Worm (Caenorhabditis elegans): ENCODE data around the gene T03E6.8.

DNA sequence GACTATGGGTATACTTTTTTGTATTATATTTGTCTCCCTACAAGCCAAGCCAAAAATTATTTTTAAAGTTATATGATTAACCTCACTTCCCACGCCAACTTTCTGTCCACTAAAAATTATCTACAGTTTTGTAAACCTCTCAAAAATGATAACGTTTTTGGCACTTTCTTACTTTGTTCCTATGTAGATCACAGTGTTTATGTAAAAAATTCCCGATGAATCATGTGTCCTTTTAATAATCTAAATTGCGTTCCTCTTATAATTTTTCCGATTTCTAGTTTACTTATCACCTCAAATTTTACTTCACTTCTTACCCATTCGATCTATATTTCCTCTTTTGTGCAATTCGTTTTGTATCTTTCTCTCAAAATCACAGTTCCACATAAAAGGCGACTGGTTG lies 1.3 kb upstream of the T03E6.8 start:
- no peak for TF ChIP-seq ces-1 (GFP tag; optimal IDR thresholded peaks at IDR 0.05)
- TF ChIP-seq M03D4.4 (tag; optimal IDR thresholded peaks at IDR 0.05): no peak
- TF ChIP-seq cnd-1 (tag; optimal IDR thresholded peaks at IDR 0.05): no peak
- no peak for TF ChIP-seq unc-62 (GFP tag; optimal IDR thresholded peaks at IDR 0.05)
- no peak for TF ChIP-seq ztf-11 (tag; optimal IDR thresholded peaks at IDR 0.05)
- no peak for TF ChIP-seq mep-1 (tag; optimal IDR thresholded peaks at IDR 0.05)
- no peak for TF ChIP-seq elt-3 (tag; optimal IDR thresholded peaks at IDR 0.05)
- TF ChIP-seq snpc-4 (tag; optimal IDR thresholded peaks at IDR 0.05): no peak
- no peak for TF ChIP-seq nhr-28 (tag; optimal IDR thresholded peaks at IDR 0.05)
- TF ChIP-seq ceh-83 (GFP tag; optimal IDR thresholded peaks at IDR 0.05): no peak
- no peak for TF ChIP-seq drap-1 (GFP tag; optimal IDR thresholded peaks at IDR 0.05)
- no peak for TF ChIP-seq pha-4 (tag; optimal IDR thresholded peaks at IDR 0.05)
- no peak for TF ChIP-seq mab-5 (tag; optimal IDR thresholded peaks at IDR 0.05)
- TF ChIP-seq nhr-76 (tag; optimal IDR thresholded peaks at IDR 0.05): no peak

Measured in whole organism, mixed stage, embryonic.